Fruit fly (Drosophila melanogaster) whole organism, wandering third instar larva: ENCODE results near the gene CG43084.

Source experiments
- Abd-B ChIP-seq: fragments of >200 bp; optimal IDR thresholded peaks from 2 replicates; lab custom pipeline; 2017; ENCODE audit warnings: missing biosample characterization, missing genetic modification characterization
- GATAd ChIP-seq: sonication (Bioruptor generic); optimal IDR thresholded peaks from 2 replicates; lab custom pipeline; 2016; ENCODE audit warnings: missing biosample characterization, missing genetic modification characterization
- HLH106 ChIP-seq: fragments of 200-800 bp; optimal IDR thresholded peaks from 3 replicates; lab custom pipeline; 2019; ENCODE audit warnings: missing biosample characterization, mild to moderate bottlenecking, missing genetic modification characterization, moderate library complexity
- Jra ChIP-seq: sonication (Bioruptor generic); optimal IDR thresholded peaks from 2 replicates; lab custom pipeline; 2016; ENCODE audit warnings: missing biosample characterization, missing genetic modification characterization
- Rel ChIP-seq, 2 experiments: fragments of 200-800 bp; sonication (Bioruptor generic) in 1 of 2; optimal IDR thresholded peaks; 2 replicates in 1 of 2; 3 replicates in 1 of 2; lab custom pipeline; 2016 to 2019; ENCODE audit warnings: mild to moderate bottlenecking in 2 of 2, missing biosample characterization in 2 of 2, missing genetic modification characterization in 2 of 2, moderate library complexity in 1 of 2
- Sp1 ChIP-seq: fragments of 200-800 bp; sonication (Bioruptor generic); optimal IDR thresholded peaks from 3 replicates; lab custom pipeline; 2019; ENCODE audit warnings: missing biosample characterization, mild to moderate bottlenecking, missing genetic modification characterization, moderate library complexity
- br ChIP-seq: fragments of 200-800 bp; sonication (Bioruptor generic); optimal IDR thresholded peaks from 2 replicates; lab custom pipeline; 2016; ENCODE audit warnings: missing biosample characterization, missing genetic modification characterization
- dmrt93B ChIP-seq: fragments of 200-800 bp; sonication (Bioruptor generic); optimal IDR thresholded peaks from 2 replicates; lab custom pipeline; 2018; ENCODE audit warnings: missing biosample characterization, mild to moderate bottlenecking, missing genetic modification characterization
- ey ChIP-seq: fragments of 200-800 bp; sonication (Bioruptor generic); optimal IDR thresholded peaks from 2 replicates; lab custom pipeline; 2016; ENCODE audit warnings: missing biosample characterization, missing genetic modification characterization
- foxo ChIP-seq, 2 experiments: fragments of 200-800 bp; sonication (Bioruptor generic); optimal IDR thresholded peaks; 2 replicates in 1 of 2; 3 replicates in 1 of 2; lab custom pipeline; 2016 to 2017; ENCODE audit warnings: missing biosample characterization in 2 of 2, missing genetic modification characterization in 2 of 2
- sage ChIP-seq: fragments of 200-800 bp; sonication (Bioruptor generic); optimal IDR thresholded peaks from 2 replicates; lab custom pipeline; 2016; ENCODE audit warnings: missing biosample characterization, mild to moderate bottlenecking, missing genetic modification characterization
- woc ChIP-seq: sonication (Bioruptor generic); optimal IDR thresholded peaks from 2 replicates; lab custom pipeline; 2016; ENCODE audit warnings: missing biosample characterization, mild to moderate bottlenecking, missing genetic modification characterization

DNA sequence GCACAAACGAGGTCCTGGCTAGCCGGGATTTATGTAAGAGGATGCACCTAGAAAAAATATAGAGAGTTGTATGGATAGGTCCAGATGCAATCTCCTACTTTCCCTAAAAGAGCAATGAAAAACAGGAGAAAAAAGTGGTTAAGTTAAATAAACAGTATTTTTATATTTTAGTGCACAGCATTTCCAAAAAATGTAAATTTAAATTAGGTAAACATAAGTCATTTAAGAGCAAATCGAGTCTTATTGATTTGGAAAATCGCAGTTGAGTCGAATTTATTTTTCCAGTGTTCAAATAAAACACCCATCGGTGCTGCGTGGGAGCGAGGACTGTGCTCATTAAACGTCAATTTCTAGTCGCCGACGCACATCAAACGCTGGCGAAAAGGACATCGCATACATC lies 15.1 kb downstream of the CG43084 start:
- no peak for TF ChIP-seq foxo (GFP tag; optimal IDR thresholded peaks at IDR 0.05; lab: Kevin White, UChicago)
- no peak for TF ChIP-seq sage
- TF ChIP-seq Rel (GFP tag; optimal IDR thresholded peaks at IDR 0.05; lab: Kevin White, UChicago), result no peak
- no peak for TF ChIP-seq Rel (tag; optimal IDR thresholded peaks at IDR 0.05; lab: Kevin White, UChicago)
- TF ChIP-seq dmrt93B (GFP tag; lab: Kevin White, UChicago), result no peak
- no peak for TF ChIP-seq br (GFP tag; lab: Kevin White, UChicago)
- no peak for TF ChIP-seq ey (GFP tag; lab: Kevin White, UChicago)
- TF ChIP-seq woc (GFP tag; lab: Kevin White, UChicago), result no peak
- no peak for TF ChIP-seq GATAd
- TF ChIP-seq HLH106 (tag; lab: Kevin White, UChicago), result no peak
- no peak for TF ChIP-seq Abd-B (GFP tag; lab: Kevin White, UChicago)
- no peak for TF ChIP-seq Jra (GFP tag; lab: Kevin White, UChicago)
- TF ChIP-seq Sp1 (GFP tag; lab: Kevin White, UChicago), result no peak
